Fruit fly (Drosophila melanogaster): ENCODE data around the gene Acsf2.

Acsf2 gene

dm6 chr2L:5305240-5305875, 36.7 kb downstream of the Acsf2 start (continued):
- 0 out of 3 replicates have a peak, but pooled peaks have one; percentile 33 for TF ChIP-seq CG6175 (GFP tag; IDR thresholded peaks at IDR 0.05)
- TF ChIP-seq Hr78 (GFP tag; optimal IDR thresholded peaks at IDR 0.05): peak in 1 of 2 experiments; percentile 65
- TF ChIP-seq CG11504 (tag; optimal IDR thresholded peaks at IDR 0.05): peak; percentile 61
- TF ChIP-seq bbx (GFP tag; IDR thresholded peaks at IDR 0.05; ENCODE audit: partially characterized antibody): peak; percentile 46; the same call in 1 of the 2 replicates
- no peak for TF ChIP-seq CG12236 (GFP tag; optimal IDR thresholded peaks at IDR 0.05)
- 0 out of 2 replicates have a peak, but pooled peaks have one; percentile 24 for TF ChIP-seq sna (GFP tag; IDR thresholded peaks at IDR 0.05; ENCODE audit: partially characterized antibody)
- peak; percentile 90 for TF ChIP-seq chinmo (GFP tag; IDR thresholded peaks at IDR 0.05; ENCODE audit: partially characterized antibody)
- peak; percentile 82 for TF ChIP-seq sens (GFP tag)
- TF ChIP-seq sens-2 (GFP tag; IDR thresholded peaks at IDR 0.05): peak; percentile 65; the same call in 1 of the 2 replicates
- peak; percentile 89 for TF ChIP-seq Blimp-1 (GFP tag; optimal IDR thresholded peaks at IDR 0.05)
- TF ChIP-seq oc (tag; optimal IDR thresholded peaks at IDR 0.05): peak; percentile 18
- TF ChIP-seq pan (optimal IDR thresholded peaks at IDR 0.05): no peak
- TF ChIP-seq pan (GFP tag; optimal IDR thresholded peaks at IDR 0.05 in 1 of 2, IDR thresholded peaks at IDR 0.05 in 1 of 2): no peak
- no peak for TF ChIP-seq CG1529 (GFP tag; optimal IDR thresholded peaks at IDR 0.05)
- TF ChIP-seq ERR (GFP tag; optimal IDR thresholded peaks at IDR 0.05): peak; percentile 10
- TF ChIP-seq grn (GFP tag; optimal IDR thresholded peaks at IDR 0.05): peak; percentile 92
- TF ChIP-seq CG11695 (GFP tag; IDR thresholded peaks at IDR 0.05): no peak
- peak in 1 of 3 experiments; percentile 67 for TF ChIP-seq Stat92E (GFP tag; optimal IDR thresholded peaks at IDR 0.05)
- TF ChIP-seq z (GFP tag; IDR thresholded peaks at IDR 0.05): peak; percentile 59; the same call in 1 of the 3 replicates
- peak; percentile 37; the same call in 1 of the 2 replicates for TF ChIP-seq Drgx (GFP tag; IDR thresholded peaks at IDR 0.05)
- TF ChIP-seq trem (tag; optimal IDR thresholded peaks at IDR 0.05): peak; percentile 19
- no peak for TF ChIP-seq fd96Cb (tag; optimal IDR thresholded peaks at IDR 0.05)
- peak; percentile 98 for TF ChIP-seq kni (GFP tag; optimal IDR thresholded peaks at IDR 0.05)
- TF ChIP-seq gcm (GFP tag; optimal IDR thresholded peaks at IDR 0.05): peak; percentile 23
- peak; percentile 19; the same call in 1 of the 2 replicates for TF ChIP-seq sob (GFP tag; IDR thresholded peaks at IDR 0.05)
- TF ChIP-seq CG12219 (GFP tag; optimal IDR thresholded peaks at IDR 0.05): no peak
- peak; percentile 87 for TF ChIP-seq corto (GFP tag; optimal IDR thresholded peaks at IDR 0.05)
- TF ChIP-seq inv (GFP tag; IDR thresholded peaks at IDR 0.05; ENCODE audit: partially characterized antibody): no peak
- peak; percentile 61 for TF ChIP-seq sug (tag; optimal IDR thresholded peaks at IDR 0.05)
- TF ChIP-seq CG5180 (GFP tag; optimal IDR thresholded peaks at IDR 0.05): peak; percentile 100
- TF ChIP-seq HLH3B (GFP tag; IDR thresholded peaks at IDR 0.05): no peak
- no peak for TF ChIP-seq wek (GFP tag; optimal IDR thresholded peaks at IDR 0.05)
- TF ChIP-seq CG7987 (GFP tag; optimal IDR thresholded peaks at IDR 0.05): peak; percentile 29
- TF ChIP-seq Side (GFP tag; optimal IDR thresholded peaks at IDR 0.05): peak; percentile 10
- TF ChIP-seq Jarid2 (GFP tag; optimal IDR thresholded peaks at IDR 0.05): peak; percentile 58
- TF ChIP-seq cg (GFP tag; optimal IDR thresholded peaks at IDR 0.05): peak; percentile 78
- no peak for TF ChIP-seq dimm (GFP tag; IDR thresholded peaks at IDR 0.05)
- peak; percentile 29; the same call in 1 of the 2 replicates for TF ChIP-seq CG4360 (GFP tag; IDR thresholded peaks at IDR 0.05)
- TF ChIP-seq Xrp1 (GFP tag; IDR thresholded peaks at IDR 0.05): no peak
- peak; percentile 35; the same call in 1 of the 3 replicates for TF ChIP-seq CG2199 (GFP tag; IDR thresholded peaks at IDR 0.05)
- TF ChIP-seq CG15479 (GFP tag; optimal IDR thresholded peaks at IDR 0.05): peak; percentile 48
- peak; percentile 79 for TF ChIP-seq cwo (GFP tag; optimal IDR thresholded peaks at IDR 0.05)
- TF ChIP-seq CG2875 (GFP tag; optimal IDR thresholded peaks at IDR 0.05): peak; percentile 1
- peak; percentile 16 for TF ChIP-seq HmgZ (tag; optimal IDR thresholded peaks at IDR 0.05)
- TF ChIP-seq Dfd (GFP tag; optimal IDR thresholded peaks at IDR 0.05): no peak
- TF ChIP-seq dm (GFP tag; optimal IDR thresholded peaks at IDR 0.05): peak; percentile 29
- peak; percentile 69 for TF ChIP-seq lbe (GFP tag; optimal IDR thresholded peaks at IDR 0.05)
- peak; percentile 18 for TF ChIP-seq exex (tag; optimal IDR thresholded peaks at IDR 0.05)

All from whole organism, embryonic.